Fruit fly (Drosophila melanogaster): ENCODE results near the gene CG43052.

dm6 chr2L:14381881-14382280 lies 30.0 kb downstream of the CG43052 start:
- TF ChIP-seq cnc (optimal IDR thresholded peaks at IDR 0.05): no peak
- TF ChIP-seq toe (GFP tag; optimal IDR thresholded peaks at IDR 0.05): no peak
- no peak for TF ChIP-seq CG11617 (GFP tag; optimal IDR thresholded peaks at IDR 0.05)
- TF ChIP-seq CG1620 (GFP tag; optimal IDR thresholded peaks at IDR 0.05): no peak
- TF ChIP-seq ovo (GFP tag; optimal IDR thresholded peaks at IDR 0.05): no peak
- TF ChIP-seq pad (GFP tag; optimal IDR thresholded peaks at IDR 0.05): no peak
- no peak for TF ChIP-seq cic (GFP tag; optimal IDR thresholded peaks at IDR 0.05)
- TF ChIP-seq Crg-1 (GFP tag; optimal IDR thresholded peaks at IDR 0.05): no peak
- TF ChIP-seq CG5204 (GFP tag; optimal IDR thresholded peaks at IDR 0.05): no peak
- TF ChIP-seq CG33017 (tag; optimal IDR thresholded peaks at IDR 0.05): no peak

Measured in whole organism, adult.